Fruit fly (Drosophila melanogaster) whole organism, embryonic: ENCODE measurements around the gene IM33.

Source experiments
- B-H1 ChIP-seq: fragments of 200-800 bp; sonication (Bioruptor generic); IDR thresholded peaks from 3 replicates; pipeline ENCODE4 v1.3.6; 2022; ENCODE audit warnings: missing biosample characterization, missing genetic modification characterization
- BtbVII ChIP-seq: fragments of 200-800 bp; sonication (Bioruptor generic); optimal IDR thresholded peaks from 3 replicates; lab custom pipeline; 2017; ENCODE audit warnings: missing biosample characterization, mild to moderate bottlenecking, missing genetic modification characterization
- CG10321 ChIP-seq: fragments of 200-800 bp; sonication (Bioruptor generic); IDR thresholded peaks from 2 replicates; pipeline ENCODE4 v1.3.6; 2022; ENCODE audit warnings: missing biosample characterization, missing genetic modification characterization
- CG10431 ChIP-seq: fragments of 200-800 bp; sonication (Bioruptor generic); optimal IDR thresholded peaks from 3 replicates; lab custom pipeline; 2018; ENCODE audit warnings: missing biosample characterization, mild to moderate bottlenecking, missing genetic modification characterization
- CG10543 ChIP-seq: fragments of 200-800 bp; sonication (Bioruptor generic); optimal IDR thresholded peaks from 3 replicates; lab custom pipeline; 2017; ENCODE audit warnings: missing biosample characterization, mild to moderate bottlenecking, missing genetic modification characterization, moderate library complexity
- CG11398 ChIP-seq: fragments of 200-800 bp; sonication (Bioruptor generic); optimal IDR thresholded peaks from 2 replicates; lab custom pipeline; 2016; ENCODE audit warnings: missing biosample characterization, missing genetic modification characterization
- CG12236 ChIP-seq: fragments of 200-800 bp; sonication (Bioruptor generic); optimal IDR thresholded peaks from 2 replicates; lab custom pipeline; 2016; ENCODE audit warnings: missing biosample characterization, missing genetic modification characterization
- CG13296 ChIP-seq: fragments of 200-800 bp; sonication (Bioruptor generic); optimal IDR thresholded peaks from 3 replicates; lab custom pipeline; 2018; ENCODE audit warnings: missing biosample characterization, mild to moderate bottlenecking, missing genetic modification characterization
- CG13424 ChIP-seq: fragments of 200-800 bp; sonication (Bioruptor generic); optimal IDR thresholded peaks from 2 replicates; lab custom pipeline; 2019; ENCODE audit warnings: missing biosample characterization, mild to moderate bottlenecking, missing genetic modification characterization, moderate library complexity
- CG13624 ChIP-seq: fragments of 200-800 bp; sonication (Bioruptor generic); optimal IDR thresholded peaks from 2 replicates; lab custom pipeline; 2016; ENCODE audit warnings: missing biosample characterization, missing genetic modification characterization
- CG1529 ChIP-seq: fragments of 200-800 bp; sonication (Bioruptor generic); optimal IDR thresholded peaks from 3 replicates; lab custom pipeline; 2018; ENCODE audit warnings: missing biosample characterization, missing genetic modification characterization
- CG15696 ChIP-seq: fragments of 200-800 bp; sonication (Bioruptor generic); optimal IDR thresholded peaks from 2 replicates; lab custom pipeline; 2019; ENCODE audit warnings: missing biosample characterization, mild to moderate bottlenecking, missing genetic modification characterization, moderate library complexity
- CG1647 ChIP-seq: fragments of 200-800 bp; sonication (Bioruptor generic); optimal IDR thresholded peaks from 3 replicates; lab custom pipeline; 2016; ENCODE audit warnings: missing biosample characterization, missing genetic modification characterization
- CG17829 ChIP-seq: fragments of 200-800 bp; optimal IDR thresholded peaks from 2 replicates; lab custom pipeline; 2019; ENCODE audit warnings: missing biosample characterization, mild to moderate bottlenecking, missing genetic modification characterization, moderate library complexity
- CG17912 ChIP-seq: fragments of 200-800 bp; sonication (Bioruptor generic); optimal IDR thresholded peaks from 2 replicates; lab custom pipeline; 2018; ENCODE audit warnings: missing biosample characterization, mild to moderate bottlenecking, missing genetic modification characterization
- CG18262 ChIP-seq: fragments of 200-800 bp; optimal IDR thresholded peaks from 3 replicates; lab custom pipeline; 2019; ENCODE audit warnings: missing biosample characterization, mild to moderate bottlenecking, missing genetic modification characterization, moderate library complexity
- CG3163 ChIP-seq: fragments of 200-800 bp; sonication (Bioruptor generic); optimal IDR thresholded peaks from 3 replicates; lab custom pipeline; 2016; ENCODE audit warnings: missing biosample characterization, missing genetic modification characterization
- CG32772 ChIP-seq: fragments of 200-800 bp; sonication (Bioruptor generic); IDR thresholded peaks from 2 replicates; pipeline ENCODE4 v1.3.6; 2022; ENCODE audit warnings: missing biosample characterization, missing genetic modification characterization
- CG34376 ChIP-seq: fragments of 200-800 bp; sonication (Bioruptor generic); optimal IDR thresholded peaks from 2 replicates; lab custom pipeline; 2018; ENCODE audit warnings: missing biosample characterization, mild to moderate bottlenecking, missing genetic modification characterization
- CG42726 ChIP-seq: fragments of 200-800 bp; sonication (Bioruptor generic); IDR thresholded peaks from 2 replicates; pipeline ENCODE4 v1.3.6; 2022; ENCODE audit warnings: missing biosample characterization, missing genetic modification characterization; ENCODE audit not compliant: partially characterized antibody
- CG4404 ChIP-seq: fragments of 200-800 bp; sonication (Bioruptor generic); IDR thresholded peaks from 2 replicates; pipeline ENCODE4 v1.3.6; 2022; ENCODE audit warnings: missing biosample characterization, missing genetic modification characterization
- CG4730 ChIP-seq: fragments of 200-800 bp; sonication (Bioruptor generic); IDR thresholded peaks from 2 replicates; pipeline ENCODE4 v1.3.6; 2022; ENCODE audit warnings: missing biosample characterization, missing genetic modification characterization
- CG6854 ChIP-seq: fragments of 200-800 bp; sonication (Bioruptor generic); optimal IDR thresholded peaks from 3 replicates; lab custom pipeline; 2017; ENCODE audit warnings: missing biosample characterization, mild to moderate bottlenecking, missing genetic modification characterization
- CkIIα-i1 ChIP-seq: fragments of 200-800 bp; sonication (Bioruptor generic); IDR thresholded peaks from 2 replicates; pipeline ENCODE4 v1.3.6; 2022; ENCODE audit warnings: missing biosample characterization, missing genetic modification characterization
- Dad ChIP-seq: fragments of 200-800 bp; sonication (Bioruptor generic); optimal IDR thresholded peaks from 3 replicates; lab custom pipeline; 2016; ENCODE audit warnings: missing biosample characterization, missing genetic modification characterization
- HmgD ChIP-seq: fragments of 200-800 bp; sonication (Bioruptor generic); optimal IDR thresholded peaks from 3 replicates; lab custom pipeline; 2016; ENCODE audit warnings: missing biosample characterization, missing genetic modification characterization
- Jarid2 ChIP-seq: fragments of 200-800 bp; sonication (Bioruptor generic); optimal IDR thresholded peaks from 3 replicates; lab custom pipeline; 2017; ENCODE audit warnings: mild to moderate bottlenecking, missing biosample characterization, missing genetic modification reagents, missing genetic modification characterization
- Max ChIP-seq: fragments of 200-800 bp; sonication (Bioruptor generic); optimal IDR thresholded peaks from 2 replicates; lab custom pipeline; 2016; ENCODE audit warnings: missing biosample characterization, mild to moderate bottlenecking, missing genetic modification characterization
- Sry-δ ChIP-seq: fragments of 200-800 bp; sonication (Bioruptor generic); optimal IDR thresholded peaks from 2 replicates; lab custom pipeline; 2016; ENCODE audit warnings: missing biosample characterization, missing genetic modification characterization
- ac ChIP-seq: fragments of 200-800 bp; sonication (Bioruptor generic); optimal IDR thresholded peaks from 3 replicates; lab custom pipeline; 2017; ENCODE audit warnings: missing biosample characterization, mild to moderate bottlenecking, missing genetic modification characterization
- aop ChIP-seq: fragments of 200-800 bp; sonication (Bioruptor generic); IDR thresholded peaks from 2 replicates; pipeline ENCODE4 v1.3.6; 2022; ENCODE audit warnings: missing biosample characterization, missing genetic modification characterization
- ase ChIP-seq: fragments of 200-800 bp; sonication (Bioruptor generic); IDR thresholded peaks from 3 replicates; pipeline ENCODE4 v1.3.6; 2022; ENCODE audit warnings: missing biosample characterization, missing genetic modification characterization
- bbx ChIP-seq: fragments of 200-800 bp; sonication (Bioruptor generic); IDR thresholded peaks from 2 replicates; pipeline ENCODE4 v1.3.6; 2022; ENCODE audit warnings: missing biosample characterization, missing genetic modification characterization; ENCODE audit not compliant: partially characterized antibody
- danr ChIP-seq: fragments of 200-800 bp; sonication (Bioruptor generic); IDR thresholded peaks from 2 replicates; pipeline ENCODE4 v1.3.6; 2022; ENCODE audit warnings: missing biosample characterization, missing genetic modification characterization
- gcm ChIP-seq: fragments of 200-800 bp; sonication (Bioruptor generic); optimal IDR thresholded peaks from 2 replicates; lab custom pipeline; 2019; ENCODE audit warnings: missing biosample characterization, mild to moderate bottlenecking, missing genetic modification characterization, moderate library complexity
- gsb-n ChIP-seq: fragments of 200-800 bp; sonication (Bioruptor generic); optimal IDR thresholded peaks from 3 replicates; lab custom pipeline; 2018; ENCODE audit warnings: missing biosample characterization, mild to moderate bottlenecking, missing genetic modification characterization
- ham ChIP-seq: fragments of 200-800 bp; sonication (Bioruptor generic); IDR thresholded peaks from 2 replicates; pipeline ENCODE4 v1.3.6; 2022; ENCODE audit warnings: missing biosample characterization, missing genetic modification characterization
- hkb ChIP-seq, 2 experiments: fragments of 200-800 bp in 1 of 2; fragments of >200 bp in 1 of 2; sonication (Bioruptor generic) in 1 of 2; IDR thresholded peaks in 1 of 2; optimal IDR thresholded peaks in 1 of 2; 2 replicates each; pipeline versions ENCODE4 v1.3.6 to Lab custom; 2017 to 2022; ENCODE audit warnings: missing biosample characterization in 1 of 2, missing genetic modification characterization in 1 of 2
- inv ChIP-seq: fragments of 200-800 bp; sonication (Bioruptor generic); IDR thresholded peaks from 2 replicates; pipeline ENCODE4 v1.3.6; 2022; ENCODE audit warnings: missing biosample characterization, missing genetic modification characterization; ENCODE audit not compliant: partially characterized antibody
- kah ChIP-seq: fragments of 200-800 bp; sonication (Bioruptor generic); optimal IDR thresholded peaks from 2 replicates; lab custom pipeline; 2018; ENCODE audit warnings: missing biosample characterization, mild to moderate bottlenecking, missing genetic modification characterization
- kni ChIP-seq: fragments of 200-800 bp; sonication (Bioruptor generic); optimal IDR thresholded peaks from 3 replicates; lab custom pipeline; 2017; ENCODE audit warnings: mild to moderate bottlenecking, missing biosample characterization, missing genetic modification reagents, missing genetic modification characterization
- lab ChIP-seq: fragments of 200-800 bp; sonication (Bioruptor generic); optimal IDR thresholded peaks from 3 replicates; lab custom pipeline; 2017; ENCODE audit warnings: missing biosample characterization, missing genetic modification characterization, mild to moderate bottlenecking, moderate library complexity, missing genetic modification reagents
- nom ChIP-seq: fragments of 200-800 bp; sonication (Bioruptor generic); optimal IDR thresholded peaks from 2 replicates; lab custom pipeline; 2017; ENCODE audit warnings: missing biosample characterization, missing genetic modification characterization, mild to moderate bottlenecking, moderate library complexity, missing genetic modification reagents
- pfk ChIP-seq: fragments of 200-800 bp; sonication (Bioruptor generic); optimal IDR thresholded peaks from 2 replicates; lab custom pipeline; 2018; ENCODE audit warnings: missing biosample characterization, mild to moderate bottlenecking, missing genetic modification characterization, moderate library complexity
- pzg ChIP-seq: fragments of 200-800 bp; sonication (Bioruptor generic); optimal IDR thresholded peaks from 3 replicates; lab custom pipeline; 2018; ENCODE audit warnings: missing biosample characterization, mild to moderate bottlenecking, missing genetic modification characterization, moderate library complexity
- sens ChIP-seq: fragments of 200-800 bp; sonication (Bioruptor generic); peaks from one replicate; lab custom pipeline; 2016; ENCODE audit warnings: missing biosample characterization, missing genetic modification characterization
- slp2 ChIP-seq: fragments of 200-800 bp; sonication (Bioruptor generic); optimal IDR thresholded peaks from 2 replicates; lab custom pipeline; 2016; ENCODE audit warnings: missing biosample characterization, missing genetic modification characterization
- tap ChIP-seq: fragments of 200-800 bp; optimal IDR thresholded peaks from 3 replicates; lab custom pipeline; 2019; ENCODE audit warnings: missing biosample characterization, mild to moderate bottlenecking, missing genetic modification characterization, moderate library complexity
- tna ChIP-seq: fragments of 200-800 bp; sonication (Bioruptor generic); IDR thresholded peaks from 2 replicates; pipeline ENCODE4 v1.3.6; 2022; ENCODE audit warnings: missing biosample characterization, missing genetic modification characterization; ENCODE audit not compliant: partially characterized antibody
- unc-4 ChIP-seq: fragments of 200-800 bp; sonication (Bioruptor generic); IDR thresholded peaks from 2 replicates; pipeline ENCODE4 v1.3.6; 2022; ENCODE audit warnings: missing biosample characterization, missing genetic modification characterization; ENCODE audit not compliant: partially characterized antibody
- usp ChIP-seq: fragments of >200 bp; optimal IDR thresholded peaks from 2 replicates; lab custom pipeline; 2017; ENCODE audit warnings: missing biosample characterization, missing genetic modification characterization

Gene IM33

dm6 chr2L:3656667-3657066 is 39.8 kb downstream of the IM33 start, which contains the start of gene for:
for (minus strand) TSS chr2L:3656953.
- TF ChIP-seq CG12236 (GFP tag; lab: Kevin White, UChicago) (no peak), Jarid2 (GFP tag; lab: Kevin White, UChicago) (peak; percentile 96), CG42726 (GFP tag; lab: Robert Waterston, UW) (peak; percentile 38; the same call in 1 of the 2 replicates), nom (GFP tag; lab: Kevin White, UChicago) (peak; percentile 31), ase (GFP tag; lab: Robert Waterston, UW) (no peak), CG10321 (GFP tag; lab: Robert Waterston, UW) (no peak), CG6854 (GFP tag; lab: Kevin White, UChicago) (no peak), tna (no peak), CkIIα-i1 (no peak), Sry-δ (GFP tag; lab: Kevin White, UChicago) (no peak), CG10543 (GFP tag; lab: Kevin White, UChicago) (no peak), Max (GFP tag; lab: Kevin White, UChicago) (no peak), CG13624 (no peak), inv (GFP tag; lab: Robert Waterston, UW) (no peak), CG1529 (GFP tag; lab: Kevin White, UChicago) (no peak), CG15696 (tag; lab: Kevin White, UChicago) (no peak), kah (peak; percentile 56), BtbVII (GFP tag; lab: Kevin White, UChicago) (no peak), aop (no peak), danr (no peak), tap (tag; lab: Kevin White, UChicago) (no peak), HmgD (GFP tag; lab: Kevin White, UChicago) (no peak), usp (GFP tag; lab: Kevin White, UChicago) (no peak), CG13296 (GFP tag; lab: Kevin White, UChicago) (no peak), lab (GFP tag; lab: Kevin White, UChicago) (peak; percentile 20), hkb (optimal IDR thresholded peaks at IDR 0.05; lab: Kevin White, UChicago) (no peak), hkb (GFP tag; IDR thresholded peaks at IDR 0.05; lab: Robert Waterston, UW) (no peak), CG18262 (tag; lab: Kevin White, UChicago) (no peak), CG4404 (GFP tag; lab: Robert Waterston, UW) (no peak), bbx (GFP tag; lab: Robert Waterston, UW) (peak; percentile 21; the same call in 1 of the 2 replicates), slp2 (GFP tag; lab: Kevin White, UChicago) (no peak), pfk (GFP tag; lab: Kevin White, UChicago) (peak; percentile 76), CG3163 (peak; percentile 64), CG32772 (GFP tag; lab: Robert Waterston, UW) (no peak), ham (GFP tag; lab: Robert Waterston, UW) (no peak), CG4730 (GFP tag; lab: Robert Waterston, UW) (no peak), CG17829 (tag; lab: Kevin White, UChicago) (no peak), unc-4 (no peak), CG11398 (GFP tag; lab: Kevin White, UChicago) (no peak), sens (GFP tag; lab: Kevin White, UChicago) (peak; percentile 20), CG13424 (no peak), CG34376 (GFP tag; lab: Kevin White, UChicago) (no peak), CG17912 (no peak), pzg (GFP tag; lab: Kevin White, UChicago) (no peak), CG1647 (GFP tag; lab: Kevin White, UChicago) (no peak), gcm (GFP tag; lab: Kevin White, UChicago) (no peak), CG10431 (GFP tag; lab: Kevin White, UChicago) (no peak), B-H1 (GFP tag; lab: Robert Waterston, UW) (no peak), ac (GFP tag; lab: Kevin White, UChicago) (no peak), kni (GFP tag; lab: Kevin White, UChicago) (no peak), Dad (GFP tag; lab: Kevin White, UChicago) (no peak), gsb-n (tag; lab: Kevin White, UChicago) (no peak)
